Worm (Caenorhabditis elegans) whole organism, L2 larva: ENCODE data around the gene C11D2.7.

Experiments used
- C34F6.9 ChIP-seq: fragments of 150-350 bp; optimal IDR thresholded peaks from 2 replicates; lab custom pipeline; 2014; ENCODE audit warnings: missing biosample characterization, missing genetic modification characterization
- F13H6.1 ChIP-seq: sonication (generic microtip); optimal IDR thresholded peaks from 2 replicates; lab custom pipeline; 2016; ENCODE audit warnings: missing genetic modification characterization, missing compliant biosample characterization
- R02D3.7 ChIP-seq: fragments of 150-350 bp; optimal IDR thresholded peaks from 2 replicates; lab custom pipeline; 2014; ENCODE audit warnings: missing biosample characterization, missing genetic modification characterization
- Y55F3AM.14 ChIP-seq: fragments of 200-800 bp; sonication (Bioruptor generic); optimal IDR thresholded peaks from 2 replicates; lab custom pipeline; 2018; ENCODE audit warnings: mild to moderate bottlenecking, missing genetic modification characterization, missing compliant biosample characterization
- ZK546.5 ChIP-seq: sonication (generic microtip); optimal IDR thresholded peaks from 2 replicates; lab custom pipeline; 2017; ENCODE audit warnings: missing biosample characterization, missing genetic modification characterization
- aly-2 ChIP-seq: fragments of 150-350 bp; optimal IDR thresholded peaks from 2 replicates; lab custom pipeline; 2014; ENCODE audit warnings: missing biosample characterization, missing genetic modification characterization
- ama-1 ChIP-seq: fragments of 150-350 bp; optimal IDR thresholded peaks from 2 replicates; lab custom pipeline; 2018; ENCODE audit warnings: inconsistent platforms
- blmp-1 ChIP-seq: sonication (generic microtip); optimal IDR thresholded peaks from 2 replicates; lab custom pipeline; 2017; ENCODE audit warnings: missing genetic modification characterization, mild to moderate bottlenecking, missing compliant biosample characterization, antibody characterized with exemption, moderate library complexity; ENCODE audit not compliant: insufficient read depth
- ceh-82 ChIP-seq: fragments of 150-350 bp; optimal IDR thresholded peaks from 2 replicates; lab custom pipeline; 2014; ENCODE audit warnings: missing biosample characterization, missing genetic modification characterization
- crh-2 ChIP-seq: sonication (generic microtip); optimal IDR thresholded peaks from 2 replicates; lab custom pipeline; 2017; ENCODE audit warnings: missing biosample characterization, missing genetic modification characterization
- elt-3 ChIP-seq: sonication (generic microtip); optimal IDR thresholded peaks from 2 replicates; lab custom pipeline; 2017; ENCODE audit warnings: missing biosample characterization, missing genetic modification characterization
- gmeb-1 ChIP-seq: fragments of 150-350 bp; optimal IDR thresholded peaks from 2 replicates; lab custom pipeline; 2014; ENCODE audit warnings: missing biosample characterization, missing genetic modification characterization
- lin-11 ChIP-seq: fragments of 150-350 bp; sonication (generic microtip); optimal IDR thresholded peaks from 2 replicates; lab custom pipeline; 2014; ENCODE audit warnings: missing biosample characterization, missing genetic modification characterization, inconsistent platforms, mixed read lengths
- lin-13 ChIP-seq: fragments of 150-350 bp; optimal IDR thresholded peaks from 2 replicates; lab custom pipeline; 2014; ENCODE audit warnings: missing biosample characterization, missing genetic modification reagents, missing genetic modification characterization
- lin-39 ChIP-seq: fragments of 150-350 bp; optimal IDR thresholded peaks from 2 replicates; lab custom pipeline; 2014; ENCODE audit warnings: missing biosample characterization, missing genetic modification reagents, missing genetic modification characterization
- lsy-2 ChIP-seq, 2 experiments: fragments of 150-350 bp in 1 of 2; sonication (generic microtip) in 1 of 2; optimal IDR thresholded peaks; 2 replicates each; lab custom pipeline; 2014 to 2017; ENCODE audit warnings: missing biosample characterization in 2 of 2, missing genetic modification characterization in 2 of 2
- mab-5 ChIP-seq: fragments of 150-350 bp; optimal IDR thresholded peaks from 2 replicates; lab custom pipeline; 2014; ENCODE audit warnings: missing biosample characterization, missing genetic modification characterization
- mbf-1 ChIP-seq: sonication (generic microtip); optimal IDR thresholded peaks from 2 replicates; lab custom pipeline; 2017; ENCODE audit warnings: missing biosample characterization, missing genetic modification characterization
- mdl-1 ChIP-seq, 2 experiments: fragments of 150-350 bp in 1 of 2; sonication (generic microtip) in 1 of 2; optimal IDR thresholded peaks; 2 replicates each; lab custom pipeline; 2017; ENCODE audit warnings: missing biosample characterization in 2 of 2, missing genetic modification characterization in 2 of 2
- nhr-12 ChIP-seq: fragments of 150-350 bp; optimal IDR thresholded peaks from 2 replicates; lab custom pipeline; 2014; ENCODE audit warnings: missing biosample characterization, missing genetic modification characterization
- nhr-129 ChIP-seq: fragments of 150-350 bp; optimal IDR thresholded peaks from 2 replicates; lab custom pipeline; 2014; ENCODE audit warnings: missing biosample characterization, missing genetic modification characterization
- nhr-23 ChIP-seq: fragments of 150-350 bp; optimal IDR thresholded peaks from 2 replicates; lab custom pipeline; 2014; ENCODE audit warnings: missing biosample characterization, missing genetic modification reagents, missing genetic modification characterization
- nhr-237 ChIP-seq: fragments of 150-350 bp; optimal IDR thresholded peaks from 2 replicates; lab custom pipeline; 2014; ENCODE audit warnings: missing biosample characterization, missing genetic modification characterization
- nhr-6 ChIP-seq: fragments of 150-350 bp; optimal IDR thresholded peaks from 2 replicates; lab custom pipeline; 2014; ENCODE audit warnings: missing biosample characterization, missing genetic modification characterization
- nhr-77 ChIP-seq: fragments of 150-350 bp; optimal IDR thresholded peaks from 2 replicates; lab custom pipeline; 2014; ENCODE audit warnings: missing biosample characterization, missing genetic modification characterization
- skn-1 ChIP-seq: sonication (generic microtip); optimal IDR thresholded peaks from 2 replicates; lab custom pipeline; 2017; ENCODE audit warnings: missing biosample characterization, missing genetic modification characterization
- sma-3 ChIP-seq: sonication (generic microtip); optimal IDR thresholded peaks from 2 replicates; lab custom pipeline; 2016; ENCODE audit warnings: missing genetic modification reagents, missing genetic modification characterization, missing compliant biosample characterization
- snpc-4 ChIP-seq: fragments of 150-350 bp; optimal IDR thresholded peaks from 2 replicates; lab custom pipeline; 2014; ENCODE audit warnings: missing biosample characterization, missing genetic modification characterization
- unc-39 ChIP-seq: fragments of 150-350 bp; optimal IDR thresholded peaks from 2 replicates; lab custom pipeline; 2014; ENCODE audit warnings: missing biosample characterization, missing genetic modification characterization
- unc-55 ChIP-seq: fragments of 150-350 bp; sonication (generic microtip); optimal IDR thresholded peaks from 3 replicates; lab custom pipeline; 2014; ENCODE audit warnings: missing biosample characterization, missing genetic modification reagents, missing genetic modification characterization
- unc-62 ChIP-seq: fragments of 150-350 bp; optimal IDR thresholded peaks from 2 replicates; lab custom pipeline; 2014; ENCODE audit warnings: missing biosample characterization, missing genetic modification reagents, missing genetic modification characterization
- zag-1 ChIP-seq: fragments of 150-350 bp; optimal IDR thresholded peaks from 2 replicates; lab custom pipeline; 2014; ENCODE audit warnings: missing biosample characterization, missing genetic modification characterization
- ztf-1 ChIP-seq: fragments of 200-800 bp; sonication (Bioruptor generic); conservative IDR thresholded peaks from 2 replicates; pipeline ENCODE4 v1.3.6; 2022; ENCODE audit warnings: missing genetic modification characterization, missing compliant biosample characterization
- ztf-11 ChIP-seq: sonication (generic microtip); optimal IDR thresholded peaks from 2 replicates; lab custom pipeline; 2017; ENCODE audit warnings: missing biosample characterization, missing genetic modification characterization
- ztf-4 ChIP-seq: fragments of 150-350 bp; optimal IDR thresholded peaks from 2 replicates; lab custom pipeline; 2014; ENCODE audit warnings: missing biosample characterization, missing genetic modification characterization

The C11D2.7 gene

DNA sequence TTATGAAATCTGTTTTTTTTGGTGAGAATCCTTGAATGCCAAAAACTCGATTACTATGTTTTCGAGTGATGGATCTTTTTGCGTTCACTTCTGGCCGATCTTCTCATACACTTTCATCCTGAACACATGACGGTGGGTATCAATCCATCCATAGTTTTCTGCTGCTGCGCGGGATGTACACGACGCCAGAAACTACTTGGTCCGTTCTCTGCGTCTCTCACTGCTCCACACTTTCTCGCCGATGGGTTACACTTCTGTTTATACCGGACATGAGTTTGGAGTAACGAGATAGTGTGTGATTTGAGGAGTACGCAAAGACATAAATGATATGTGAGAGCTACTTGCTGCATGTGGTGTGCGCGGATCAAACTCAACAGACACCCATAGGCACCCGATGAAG is 14.5 kb downstream of the C11D2.7 start:
- TF ChIP-seq lin-11 (tag; lab: Kevin White, UChicago) (no peak), nhr-237 (tag; lab: Kevin White, UChicago) (no peak), F13H6.1 (tag; lab: Kevin White, UChicago) (no peak), ceh-82 (tag; lab: Kevin White, UChicago) (no peak), ama-1 (lab: Kevin White, UChicago) (no peak), zag-1 (tag; lab: Kevin White, UChicago) (no peak), elt-3 (tag; lab: Kevin White, UChicago) (no peak), mbf-1 (no peak), gmeb-1 (tag; lab: Kevin White, UChicago) (no peak), skn-1 (tag; lab: Kevin White, UChicago) (no peak), unc-55 (GFP tag; lab: Kevin White, UChicago) (no peak), unc-39 (tag; lab: Kevin White, UChicago) (no peak), aly-2 (tag; lab: Kevin White, UChicago) (no peak), blmp-1 (tag; lab: Kevin White, UChicago) (no peak), R02D3.7 (tag; lab: Kevin White, UChicago) (no peak), lsy-2 (tag; optimal IDR thresholded peaks at IDR 0.05; lab: Kevin White, UChicago) (no peak)

DNA sequence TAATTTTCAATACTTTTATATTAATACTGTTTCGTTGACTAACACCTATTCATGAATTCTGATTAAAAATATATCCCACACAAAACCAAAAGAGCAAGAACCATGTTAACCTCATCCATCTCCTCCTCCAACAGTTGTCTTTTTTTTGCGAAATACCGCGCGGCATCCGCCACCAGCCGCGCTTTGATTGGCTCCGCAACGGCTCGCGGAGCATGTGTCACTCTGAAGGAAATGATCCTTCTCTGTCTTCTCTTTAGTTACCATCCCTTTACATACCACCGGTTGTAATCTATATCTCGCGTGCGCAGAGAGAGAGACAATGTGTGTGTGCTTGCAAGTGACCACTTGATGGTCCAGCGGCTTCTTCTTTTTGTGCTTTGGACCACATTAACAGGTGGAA is 19.6 kb downstream of the C11D2.7 start:
- no peak for TF ChIP-seq ZK546.5 (tag; lab: Kevin White, UChicago)
- no peak for TF ChIP-seq lin-11 (tag; lab: Kevin White, UChicago)
- TF ChIP-seq C34F6.9: no peak
- TF ChIP-seq mbf-1: no peak
- no peak for TF ChIP-seq aly-2 (tag; lab: Kevin White, UChicago)
- no peak for TF ChIP-seq crh-2
- no peak for TF ChIP-seq lsy-2 (tag; optimal IDR thresholded peaks at IDR 0.05; lab: Kevin White, UChicago)
- no peak for TF ChIP-seq lin-39 (tag; lab: Kevin White, UChicago)
- TF ChIP-seq F13H6.1 (tag; lab: Kevin White, UChicago): no peak
- TF ChIP-seq lin-13 (GFP tag; lab: Kevin White, UChicago): no peak
- TF ChIP-seq blmp-1 (tag; lab: Kevin White, UChicago): no peak
- TF ChIP-seq ceh-82 (tag; lab: Kevin White, UChicago): no peak
- no peak for TF ChIP-seq sma-3 (GFP tag; lab: Kevin White, UChicago)
- TF ChIP-seq, all 48 proteins: peak for 0

DNA sequence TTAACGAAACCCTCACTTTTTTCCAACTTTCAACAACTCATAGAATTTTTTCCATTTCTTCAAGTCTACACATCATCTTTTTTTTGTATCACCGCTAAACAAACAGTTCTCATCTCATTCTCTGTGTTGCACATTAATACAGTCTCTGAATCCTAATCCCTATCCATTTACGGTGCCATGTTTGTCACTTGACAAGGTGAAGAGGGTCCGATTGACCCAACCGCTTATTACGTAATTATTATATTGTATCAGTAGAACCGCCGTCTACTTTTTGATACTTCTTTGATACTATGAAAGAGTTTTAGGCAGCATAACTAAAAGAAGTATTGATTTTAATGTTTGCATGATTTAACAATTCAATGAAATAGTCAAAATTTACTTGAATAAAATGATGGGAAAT is 20.6 kb downstream of the C11D2.7 start:
- TF ChIP-seq nhr-23 (tag; lab: Kevin White, UChicago): no peak
- no peak for TF ChIP-seq skn-1 (tag; lab: Kevin White, UChicago)
- TF ChIP-seq nhr-6 (tag; lab: Kevin White, UChicago): no peak
- no peak for TF ChIP-seq unc-62 (GFP tag; lab: Kevin White, UChicago)
- TF ChIP-seq Y55F3AM.14 (GFP tag; lab: Kevin White, UChicago): no peak
- no peak for TF ChIP-seq ztf-4 (tag; lab: Kevin White, UChicago)
- TF ChIP-seq mdl-1 (tag; optimal IDR thresholded peaks at IDR 0.05; lab: Kevin White, UChicago): no peak
- no peak for TF ChIP-seq nhr-237 (tag; lab: Kevin White, UChicago)
- no peak for TF ChIP-seq aly-2 (tag; lab: Kevin White, UChicago)
- no peak for TF ChIP-seq mab-5
- no peak for TF ChIP-seq ztf-1
- TF ChIP-seq crh-2: no peak
- TF ChIP-seq lin-39 (tag; lab: Kevin White, UChicago): no peak
- no peak for TF ChIP-seq R02D3.7 (tag; lab: Kevin White, UChicago)
- TF ChIP-seq nhr-12 (tag; lab: Kevin White, UChicago): no peak
- no peak for TF ChIP-seq ztf-11 (tag; lab: Kevin White, UChicago)
- no peak for TF ChIP-seq elt-3 (tag; lab: Kevin White, UChicago)

DNA sequence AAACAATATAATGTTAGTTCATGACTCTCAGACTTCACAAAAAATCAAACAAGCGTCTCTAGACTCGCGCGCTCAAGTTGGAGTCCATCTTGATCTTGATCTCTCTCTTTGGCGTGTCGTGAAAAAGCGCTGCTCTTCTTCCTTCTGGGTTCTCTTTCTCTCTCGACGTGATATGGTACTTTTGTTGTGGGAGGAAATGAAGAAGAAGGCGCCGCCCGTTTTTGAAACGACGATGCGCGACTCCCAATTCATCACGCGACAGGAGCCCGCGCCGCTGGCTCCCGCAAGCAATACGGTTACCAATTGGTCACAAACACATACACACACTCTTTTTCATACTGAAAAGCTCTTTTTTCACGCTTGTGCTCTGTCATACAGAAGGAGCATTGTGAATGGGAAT is 24.8 kb downstream of the C11D2.7 start:
- TF ChIP-seq crh-2: no peak
- TF ChIP-seq unc-62 (GFP tag; lab: Kevin White, UChicago): no peak
- TF ChIP-seq F13H6.1 (tag; lab: Kevin White, UChicago): peak; percentile 16
- no peak for TF ChIP-seq nhr-77
- peak; percentile 26 for TF ChIP-seq nhr-129 (tag; lab: Kevin White, UChicago)
- TF ChIP-seq ztf-1: no peak
- TF ChIP-seq snpc-4 (tag; lab: Kevin White, UChicago): no peak
- TF ChIP-seq skn-1 (tag; lab: Kevin White, UChicago): no peak
